Worm (Caenorhabditis elegans): ENCODE data around the gene nhr-171.

nhr-171 gene

DNA sequence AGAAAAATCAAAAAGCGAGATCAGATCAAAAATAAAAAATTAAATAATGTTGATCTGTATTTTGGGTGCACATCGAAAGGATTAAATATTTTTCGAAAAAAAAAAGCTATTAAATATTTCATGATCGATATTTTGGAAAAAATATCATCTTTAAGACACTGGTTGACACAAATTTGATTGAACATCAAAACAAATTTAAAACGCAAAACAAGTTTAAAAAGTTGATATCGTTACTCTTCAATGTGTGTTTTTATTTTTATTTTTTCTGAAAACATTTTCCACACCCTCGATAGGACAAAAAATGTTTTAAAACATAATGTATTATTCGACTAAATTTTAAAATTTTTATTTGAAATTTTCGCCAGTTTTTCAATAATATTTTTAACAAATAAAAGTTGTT is 26.5 kb downstream of the nhr-171 start, which contains the start of gene C54F6.12:
TSS of gene C54F6.12 (minus strand) at position 101 of the 400 bp plus-strand sequence.
- TF ChIP-seq R02D3.7 (tag; optimal IDR thresholded peaks at IDR 0.05) (no peak), set-16 (GFP tag; IDR thresholded peaks at IDR 0.05) (no peak), T26A8.4 (GFP tag; IDR thresholded peaks at IDR 0.05) (no peak), nhr-111 (GFP tag; optimal IDR thresholded peaks at IDR 0.05) (no peak), hmg-1.1 (GFP tag; IDR thresholded peaks at IDR 0.05) (no peak), Y5F2A.4 (GFP tag; optimal IDR thresholded peaks at IDR 0.05) (no peak), nhr-77 (tag; optimal IDR thresholded peaks at IDR 0.05) (no peak), unc-130 (GFP tag; optimal IDR thresholded peaks at IDR 0.05) (no peak), egl-43 (GFP tag; IDR thresholded peaks at IDR 0.05) (no peak), zag-1 (tag; optimal IDR thresholded peaks at IDR 0.05) (no peak), nhr-10 (tag; optimal IDR thresholded peaks at IDR 0.05) (no peak), zfp-2 (tag; optimal IDR thresholded peaks at IDR 0.05) (no peak), daf-8 (GFP tag; IDR thresholded peaks at IDR 0.05) (no peak), egl-27 (tag; optimal IDR thresholded peaks at IDR 0.05) (no peak), ZK337.2 (GFP tag; IDR thresholded peaks at IDR 0.05) (no peak), nhr-41 (GFP tag; IDR thresholded peaks at IDR 0.05) (no peak)

DNA sequence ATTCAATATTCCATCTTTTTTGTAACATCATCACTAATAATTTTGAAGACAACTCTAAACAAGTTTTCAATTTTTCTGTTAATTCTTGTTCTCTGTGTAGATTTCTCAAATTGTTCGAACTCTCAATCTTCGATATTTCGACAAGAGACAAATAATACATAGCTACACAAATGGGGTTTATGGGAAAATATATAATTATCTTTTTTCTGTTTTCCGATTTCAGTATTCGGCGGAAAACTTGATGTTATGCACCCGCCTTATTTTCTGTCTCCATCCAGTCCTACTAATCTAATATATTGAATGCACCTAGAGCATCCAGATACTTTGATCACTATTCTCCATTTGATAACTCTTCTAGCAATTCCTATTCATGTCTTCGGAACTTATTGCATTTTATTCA is 27.4 kb downstream of the nhr-171 start, which contains the start of gene srh-268:
TSS of gene srh-268 (plus strand) at position 301 of the 400 bp plus-strand sequence.
- TF ChIP-seq egl-43 (GFP tag; IDR thresholded peaks at IDR 0.05) (no peak), ceh-82 (tag; optimal IDR thresholded peaks at IDR 0.05) (no peak), tra-1 (GFP tag; IDR thresholded peaks at IDR 0.05) (no peak), snpc-1.2 (GFP tag; IDR thresholded peaks at IDR 0.05) (no peak), skn-1 (tag; optimal IDR thresholded peaks at IDR 0.05) (no peak), F10B5.3 (tag; optimal IDR thresholded peaks at IDR 0.05) (no peak), daf-19 (GFP tag; conservative IDR thresholded peaks at IDR 0.05) (no peak), madf-9 (GFP tag; conservative IDR thresholded peaks at IDR 0.05) (no peak), lin-39 (tag; optimal IDR thresholded peaks at IDR 0.05) (no peak), lir-3 (tag; optimal IDR thresholded peaks at IDR 0.05) (no peak), madf-5 (GFP tag; IDR thresholded peaks at IDR 0.05) (no peak), jun-1 (tag; optimal IDR thresholded peaks at IDR 0.05) (no peak), Y75B8A.6 (GFP tag; IDR thresholded peaks at IDR 0.05) (no peak), lin-13 (GFP tag; optimal IDR thresholded peaks at IDR 0.05) (no peak), zfp-2 (tag; optimal IDR thresholded peaks at IDR 0.05) (no peak), R02D3.7 (tag; optimal IDR thresholded peaks at IDR 0.05) (no peak), nhr-6 (tag; optimal IDR thresholded peaks at IDR 0.05) (no peak)

DNA sequence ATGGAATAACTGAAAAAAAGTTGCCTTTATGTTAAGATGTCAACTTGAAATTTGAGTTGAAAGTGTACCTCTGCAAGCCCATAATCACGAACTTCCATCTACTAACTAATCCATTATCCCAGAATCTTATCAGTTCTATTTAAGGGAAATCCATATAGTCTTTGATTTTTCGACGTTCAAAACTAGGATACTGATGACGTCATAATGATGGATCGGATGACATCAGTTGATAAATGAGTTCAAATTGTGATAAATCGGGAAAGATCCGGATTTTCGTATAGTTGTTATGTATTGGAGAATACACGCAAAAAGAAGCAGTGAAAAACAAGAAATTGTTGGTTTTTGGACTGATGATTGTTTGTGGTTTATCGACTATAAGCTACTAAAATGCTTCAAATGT is 32.2 kb downstream of the nhr-171 start:
- no peak for TF ChIP-seq F44E2.7 (GFP tag; IDR thresholded peaks at IDR 0.05)
- TF ChIP-seq zip-2 (tag; optimal IDR thresholded peaks at IDR 0.05): no peak
- peak in 1 of 2 experiments; percentile 87 for TF ChIP-seq unc-62 (GFP tag; optimal IDR thresholded peaks at IDR 0.05 in 1 of 2)
- no peak for TF ChIP-seq unc-62 (tag; optimal IDR thresholded peaks at IDR 0.05)
- no peak for TF ChIP-seq skn-1 (tag; optimal IDR thresholded peaks at IDR 0.05)
- no peak for TF ChIP-seq daf-12 (tag; optimal IDR thresholded peaks at IDR 0.05)
- TF ChIP-seq dmd-8 (GFP tag; IDR thresholded peaks at IDR 0.05): no peak
- TF ChIP-seq daf-16 (GFP tag; optimal IDR thresholded peaks at IDR 0.05): no peak
- TF ChIP-seq daf-16 (tag; optimal IDR thresholded peaks at IDR 0.05): no peak
- no peak for TF ChIP-seq hlh-11 (tag; optimal IDR thresholded peaks at IDR 0.05)
- no peak for TF ChIP-seq snpc-1.2 (GFP tag; IDR thresholded peaks at IDR 0.05)
- peak; percentile 79 for TF ChIP-seq nhr-48 (tag; optimal IDR thresholded peaks at IDR 0.05)
- no peak for TF ChIP-seq jun-1 (tag; optimal IDR thresholded peaks at IDR 0.05)
- TF ChIP-seq lin-1 (GFP tag; IDR thresholded peaks at IDR 0.05): no peak
- no peak for TF ChIP-seq Y5F2A.4 (GFP tag; optimal IDR thresholded peaks at IDR 0.05)
- peak in 1 of 2 experiments; percentile 8 for TF ChIP-seq mdl-1 (tag; optimal IDR thresholded peaks at IDR 0.05)
- TF ChIP-seq spr-1 (tag; optimal IDR thresholded peaks at IDR 0.05): no peak
- no peak for TF ChIP-seq duxl-1 (tag; optimal IDR thresholded peaks at IDR 0.05; ENCODE audit: poor library complexity)
- TF ChIP-seq lin-39 (tag; optimal IDR thresholded peaks at IDR 0.05): no peak
- peak; percentile 10 for TF ChIP-seq nhr-28 (tag; optimal IDR thresholded peaks at IDR 0.05)
- no peak for TF ChIP-seq ceh-82 (tag; optimal IDR thresholded peaks at IDR 0.05)
- no peak for TF ChIP-seq set-16 (GFP tag; IDR thresholded peaks at IDR 0.05)
- no peak for TF ChIP-seq egl-43 (GFP tag; IDR thresholded peaks at IDR 0.05)
- TF ChIP-seq T20F7.1 (GFP tag; optimal IDR thresholded peaks at IDR 0.05): no peak
- TF ChIP-seq ztf-7 (tag; optimal IDR thresholded peaks at IDR 0.05): no peak
- no peak for TF ChIP-seq ceh-62 (tag; optimal IDR thresholded peaks at IDR 0.05)
- TF ChIP-seq zfp-2 (tag; optimal IDR thresholded peaks at IDR 0.05): no peak
- no peak for TF ChIP-seq ama-1 (optimal IDR thresholded peaks at IDR 0.05)
- TF ChIP-seq ces-1 (GFP tag; optimal IDR thresholded peaks at IDR 0.05): no peak
- TF ChIP-seq egl-27 (tag; optimal IDR thresholded peaks at IDR 0.05): no peak

Measured in whole organism, L4 larva.